Worm (Caenorhabditis elegans) whole organism, L1 larva: ENCODE measurements around the gene flp-34.

Experiments
- nhr-20 ChIP-seq: sonication (generic microtip); optimal IDR thresholded peaks from 2 replicates; lab custom pipeline; 2016; ENCODE audit warnings: mild to moderate bottlenecking, missing genetic modification characterization, missing compliant biosample characterization
- nhr-84 ChIP-seq: sonication (generic microtip); optimal IDR thresholded peaks from 2 replicates; lab custom pipeline; 2017; ENCODE audit warnings: missing biosample characterization, missing genetic modification characterization
- pag-3 ChIP-seq: sonication (generic microtip); optimal IDR thresholded peaks from 2 replicates; lab custom pipeline; 2017; ENCODE audit warnings: missing genetic modification characterization, mild to moderate bottlenecking, missing compliant biosample characterization, antibody characterized with exemption, borderline replicate concordance; ENCODE audit not compliant: insufficient read depth

DNA sequence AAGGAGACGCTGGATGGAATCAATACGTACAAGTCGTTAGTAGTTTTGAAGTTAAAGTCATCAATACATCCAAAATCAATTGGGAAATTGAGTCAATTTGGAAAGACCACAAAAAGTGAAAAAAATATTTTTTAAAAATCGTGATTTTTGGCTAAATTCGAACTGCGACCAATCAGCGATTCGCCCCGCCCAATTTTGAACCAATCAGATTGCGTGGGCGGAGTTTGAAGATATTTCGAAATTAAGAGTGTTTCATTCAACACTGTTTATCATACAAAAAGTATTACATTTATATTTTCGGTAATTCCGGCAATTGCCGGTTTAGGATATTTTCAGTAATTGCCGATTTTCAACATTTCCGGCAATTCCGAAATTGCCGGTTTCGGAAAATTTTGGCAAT, 16.0 kb downstream of the flp-34 start:
- TF ChIP-seq pag-3 (tag; lab: Kevin White, UChicago) (no peak), nhr-84 (no peak), nhr-20 (tag; lab: Kevin White, UChicago) (no peak)
